3 worm cellular contexts compared by ENCODE assay signal in the genomic region with DNA sequence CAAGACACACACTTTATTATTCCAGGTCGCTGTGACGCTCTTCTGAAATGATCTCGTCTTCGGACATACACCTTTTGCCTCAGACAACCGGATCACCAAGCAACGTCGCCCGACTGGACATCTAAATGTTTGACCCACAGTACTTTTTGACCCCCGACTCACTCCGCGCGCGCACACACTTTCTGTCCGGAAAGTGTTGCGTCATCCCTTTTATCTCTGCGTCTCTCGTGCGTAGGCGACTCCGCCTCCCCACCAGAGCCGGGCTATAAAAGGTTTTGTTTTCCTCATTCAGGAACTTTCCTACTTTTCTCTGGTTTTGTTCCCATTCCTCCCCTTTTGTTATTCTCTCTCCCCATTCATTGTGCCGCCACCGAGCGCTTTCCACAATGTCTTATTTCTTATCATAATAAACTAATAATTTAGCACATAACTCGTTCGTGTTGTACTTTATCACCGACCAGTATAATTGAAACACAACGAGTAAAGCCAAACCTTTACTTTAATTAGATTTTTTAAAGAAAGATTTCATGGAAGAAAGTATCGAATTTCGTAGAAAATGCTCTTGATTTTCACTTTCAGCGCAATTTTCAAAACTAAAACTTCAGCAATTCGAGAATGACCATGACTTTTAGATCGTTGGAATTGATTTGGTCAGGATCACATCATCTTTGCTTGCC.
A peak's percentile ranks its signal among the peaks of the same experiment; 100 is the strongest.
TF ChIP-seq lines count a peak whose summit lies in the region.

A gene (plus strand): TSS at position 627 of the 677 bp plus-strand sequence.

TF ChIP-seq in whole organism, early embryonic, 17 proteins besides CTCF, POLR2A, EP300 and RAD21:
- TF ChIP-seq ceh-13 (GFP tag; optimal IDR thresholded peaks at IDR 0.05; lab: Kevin White, UChicago) (no peak), F13C5.2 (tag; optimal IDR thresholded peaks at IDR 0.05; lab: Kevin White, UChicago) (no peak), pes-1 (GFP tag; IDR thresholded peaks at IDR 0.05; lab: Robert Waterston, UW) (no peak), hmg-4 (GFP tag; optimal IDR thresholded peaks at IDR 0.05; lab: Kevin White, UChicago) (no peak), tbx-11 (GFP tag; IDR thresholded peaks at IDR 0.05; lab: Robert Waterston, UW) (no peak), sea-1 (GFP tag; conservative IDR thresholded peaks at IDR 0.05; lab: Robert Waterston, UW) (0 out of 2 replicates have a peak, but pooled peaks have one; percentile 43)

TF ChIP-seq in whole organism, mixed stage, embryonic, 35 proteins besides CTCF, POLR2A, EP300 and RAD21:
- TF ChIP-seq ceh-39 (tag; optimal IDR thresholded peaks at IDR 0.05; lab: Kevin White, UChicago) (no peak), ztf-11 (tag; optimal IDR thresholded peaks at IDR 0.05; lab: Kevin White, UChicago) (no peak), zip-8 (tag; optimal IDR thresholded peaks at IDR 0.05; lab: Kevin White, UChicago) (peak; percentile 52)

TF ChIP-seq in whole organism, young adult, 124 proteins besides CTCF, POLR2A, EP300 and RAD21:
- TF ChIP-seq hmg-1.2 (GFP tag; IDR thresholded peaks at IDR 0.05; lab: Robert Waterston, UW) (0 out of 2 replicates have a peak, but pooled peaks have one; percentile 12), pha-4 (tag; optimal IDR thresholded peaks at IDR 0.05; lab: Kevin White, UChicago) (no peak), madf-6 (GFP tag; IDR thresholded peaks at IDR 0.05; lab: Robert Waterston, UW) (peak; percentile 81), nfyb-1 (GFP tag; IDR thresholded peaks at IDR 0.05; lab: Robert Waterston, UW) (0 out of 2 replicates have a peak, but pooled peaks have one; percentile 13), rec-8 (tag; optimal IDR thresholded peaks at IDR 0.05; lab: Kevin White, UChicago) (no peak), dox-1 (GFP tag; IDR thresholded peaks at IDR 0.05; lab: Robert Waterston, UW) (peak; percentile 21; the same call in 1 of the 2 replicates), let-526 (GFP tag; IDR thresholded peaks at IDR 0.05; lab: Robert Waterston, UW) (0 out of 2 replicates have a peak, but pooled peaks have one; percentile 22), madf-8 (GFP tag; conservative IDR thresholded peaks at IDR 0.05; lab: Robert Waterston, UW) (peak; percentile 40; the same call in 1 of the 2 replicates)
